Worm (Caenorhabditis elegans) whole organism, young adult: ENCODE data around the gene puf-12.

Experiments
- B0019.2 ChIP-seq: fragments of 200-800 bp; sonication (Bioruptor generic); conservative IDR thresholded peaks from 2 replicates; pipeline ENCODE4 v1.3.6; 2022; ENCODE audit warnings: missing genetic modification reagents, missing genetic modification characterization, missing compliant biosample characterization
- B0035.1 ChIP-seq: sonication (generic microtip); optimal IDR thresholded peaks from 2 replicates; lab custom pipeline; 2016; ENCODE audit warnings: missing genetic modification characterization, mild to moderate bottlenecking, missing compliant biosample characterization, missing genotype, missing genetic modification reagents
- C06A6.2 ChIP-seq: fragments of 200-800 bp; sonication (Bioruptor generic); conservative IDR thresholded peaks from 2 replicates; pipeline ENCODE4 v1.3.6; 2022; ENCODE audit warnings: missing genetic modification characterization, missing compliant biosample characterization
- D2030.7 ChIP-seq: fragments of 200-800 bp; sonication (Bioruptor generic); IDR thresholded peaks from 2 replicates; pipeline ENCODE4 v1.3.6; 2022; ENCODE audit warnings: missing genetic modification reagents, missing genetic modification characterization, missing compliant biosample characterization
- T07F8.4 ChIP-seq: sonication (generic microtip); optimal IDR thresholded peaks from 2 replicates; lab custom pipeline; 2016; ENCODE audit warnings: mild to moderate bottlenecking, missing genetic modification characterization, moderate library complexity, missing compliant biosample characterization
- Y67H2A.10 ChIP-seq: fragments of 200-800 bp; sonication (Bioruptor generic); conservative IDR thresholded peaks from 2 replicates; pipeline ENCODE4 v1.3.6; 2022; ENCODE audit warnings: missing genetic modification reagents, missing genetic modification characterization, missing compliant biosample characterization
- Y79H2A.3 ChIP-seq: fragments of 200-800 bp; sonication (Bioruptor generic); conservative IDR thresholded peaks from 2 replicates; pipeline ENCODE4 v1.3.6; 2022; ENCODE audit warnings: missing genetic modification reagents, missing genetic modification characterization, missing compliant biosample characterization
- akir-1 ChIP-seq: fragments of 200-800 bp; sonication (Bioruptor generic); optimal IDR thresholded peaks from 2 replicates; lab custom pipeline; 2018; ENCODE audit warnings: mild to moderate bottlenecking, missing genetic modification characterization, moderate library complexity, missing compliant biosample characterization
- ama-1 ChIP-seq, 3 experiments: fragments of 150-350 bp in 1 of 3; sonication (generic microtip) in 2 of 3; optimal IDR thresholded peaks; 2 replicates each; lab custom pipeline; 2014 to 2018; ENCODE audit warnings: missing biosample characterization in 2 of 3, missing genetic modification characterization in 2 of 3, missing genetic modification reagents in 2 of 3
- atf-7 ChIP-seq: sonication (generic microtip); optimal IDR thresholded peaks from 2 replicates; lab custom pipeline; 2017; ENCODE audit warnings: mild to moderate bottlenecking, missing genetic modification characterization, missing compliant biosample characterization
- ceh-100 ChIP-seq: fragments of 200-800 bp; sonication (Bioruptor generic); IDR thresholded peaks from 2 replicates; pipeline ENCODE4 v1.3.6; 2022; ENCODE audit warnings: missing genetic modification reagents, missing genetic modification characterization, missing compliant biosample characterization
- ceh-27 ChIP-seq: fragments of 200-800 bp; sonication (Bioruptor generic); optimal IDR thresholded peaks from 2 replicates; lab custom pipeline; 2018; ENCODE audit warnings: mild to moderate bottlenecking, missing genetic modification characterization, moderate library complexity, missing compliant biosample characterization
- chd-7 ChIP-seq: sonication (generic microtip); optimal IDR thresholded peaks from 2 replicates; lab custom pipeline; 2016; ENCODE audit warnings: mild to moderate bottlenecking, missing genetic modification characterization, moderate library complexity, missing compliant biosample characterization
- efl-1 ChIP-seq: fragments of 150-350 bp; optimal IDR thresholded peaks from 2 replicates; lab custom pipeline; 2014; ENCODE audit warnings: missing biosample characterization, missing genetic modification reagents, missing genetic modification characterization
- egl-44 ChIP-seq: fragments of 200-800 bp; sonication (Bioruptor generic); IDR thresholded peaks from 2 replicates; pipeline ENCODE4 v1.3.6; 2022; ENCODE audit warnings: missing genetic modification reagents, missing genetic modification characterization, missing compliant biosample characterization
- fkh-3 ChIP-seq: sonication (generic microtip); optimal IDR thresholded peaks from 2 replicates; lab custom pipeline; 2016; ENCODE audit warnings: mild to moderate bottlenecking, missing genetic modification characterization, missing compliant biosample characterization
- him-1 ChIP-seq: sonication (generic microtip); optimal IDR thresholded peaks from 2 replicates; lab custom pipeline; 2016; ENCODE audit warnings: missing genotype, missing genetic modification reagents, missing genetic modification characterization, missing compliant biosample characterization
- hmg-1.2 ChIP-seq: fragments of 200-800 bp; sonication (Bioruptor generic); IDR thresholded peaks from 2 replicates; pipeline ENCODE4 v1.3.6; 2022; ENCODE audit warnings: missing genetic modification reagents, missing genetic modification characterization, missing compliant biosample characterization
- lag-1 ChIP-seq: fragments of 200-800 bp; sonication (Bioruptor generic); IDR thresholded peaks from 2 replicates; pipeline ENCODE4 v1.3.6; 2022; ENCODE audit warnings: missing genetic modification reagents, missing genetic modification characterization, missing compliant biosample characterization
- let-526 ChIP-seq: fragments of 200-800 bp; sonication (Bioruptor generic); IDR thresholded peaks from 2 replicates; pipeline ENCODE4 v1.3.6; 2022; ENCODE audit warnings: missing genetic modification reagents, missing genetic modification characterization, missing compliant biosample characterization
- lin-35 ChIP-seq, 3 experiments: fragments of 150-350 bp in 2 of 3; sonication (generic microtip) in 1 of 3; optimal IDR thresholded peaks; 2 replicates each; lab custom pipeline; 2014 to 2018; ENCODE audit warnings: missing biosample characterization in 3 of 3, missing genetic modification characterization in 3 of 3, missing genetic modification reagents in 3 of 3
- lin-40 ChIP-seq: sonication (generic microtip); optimal IDR thresholded peaks from 2 replicates; lab custom pipeline; 2016; ENCODE audit warnings: missing genetic modification characterization, mild to moderate bottlenecking, missing compliant biosample characterization, missing genotype, missing genetic modification reagents
- lir-1 ChIP-seq: fragments of 200-800 bp; sonication (Bioruptor generic); conservative IDR thresholded peaks from 2 replicates; pipeline ENCODE4 v1.3.6; 2022; ENCODE audit warnings: missing genetic modification reagents, missing genetic modification characterization, missing compliant biosample characterization
- lsl-1 ChIP-seq: fragments of 200-800 bp; sonication (Bioruptor generic); optimal IDR thresholded peaks from 2 replicates; lab custom pipeline; 2018; ENCODE audit warnings: mild to moderate bottlenecking, missing genetic modification characterization, moderate library complexity, missing compliant biosample characterization
- madf-10 ChIP-seq: sonication (generic microtip); optimal IDR thresholded peaks from 2 replicates; lab custom pipeline; 2016; ENCODE audit warnings: mild to moderate bottlenecking, missing genetic modification characterization, missing compliant biosample characterization
- madf-3 ChIP-seq: fragments of 200-800 bp; sonication (Bioruptor generic); IDR thresholded peaks from 2 replicates; pipeline ENCODE4 v1.3.6; 2022; ENCODE audit warnings: missing genetic modification reagents, missing genetic modification characterization, missing compliant biosample characterization
- madf-6 ChIP-seq: fragments of 200-800 bp; sonication (Bioruptor generic); IDR thresholded peaks from 2 replicates; pipeline ENCODE4 v1.3.6; 2022; ENCODE audit warnings: missing genetic modification reagents, missing genetic modification characterization, missing compliant biosample characterization
- madf-8 ChIP-seq: fragments of 200-800 bp; sonication (Bioruptor generic); conservative IDR thresholded peaks from 2 replicates; pipeline ENCODE4 v1.3.6; 2022; ENCODE audit warnings: missing genetic modification reagents, missing genetic modification characterization, missing compliant biosample characterization
- nfyb-1 ChIP-seq: fragments of 200-800 bp; sonication (Bioruptor generic); IDR thresholded peaks from 2 replicates; pipeline ENCODE4 v1.3.6; 2022; ENCODE audit warnings: missing genetic modification reagents, missing genetic modification characterization, missing compliant biosample characterization
- nhr-120 ChIP-seq: fragments of 200-800 bp; sonication (Bioruptor generic); IDR thresholded peaks from 2 replicates; pipeline ENCODE4 v1.3.6; 2022; ENCODE audit warnings: missing genetic modification characterization, missing compliant biosample characterization
- pha-4 ChIP-seq: fragments of 150-350 bp; sonication (generic microtip); optimal IDR thresholded peaks from 2 replicates; lab custom pipeline; 2014; ENCODE audit warnings: missing biosample characterization, missing genetic modification reagents, missing genetic modification characterization
- sea-2 ChIP-seq: fragments of 200-800 bp; sonication (Bioruptor generic); IDR thresholded peaks from 2 replicates; pipeline ENCODE4 v1.3.6; 2022; ENCODE audit warnings: missing genetic modification characterization, missing compliant biosample characterization
- tbp1 ChIP-seq: fragments of 200-800 bp; sonication (Bioruptor generic); optimal IDR thresholded peaks from 2 replicates; lab custom pipeline; 2018; ENCODE audit warnings: mild to moderate bottlenecking, missing genetic modification characterization, missing compliant biosample characterization
- tlf-1 ChIP-seq: fragments of 200-800 bp; sonication (Bioruptor generic); optimal IDR thresholded peaks from 2 replicates; lab custom pipeline; 2018; ENCODE audit warnings: mild to moderate bottlenecking, missing genetic modification characterization, missing compliant biosample characterization
- unc-130 ChIP-seq: sonication (generic microtip); optimal IDR thresholded peaks from 2 replicates; lab custom pipeline; 2016; ENCODE audit warnings: missing genetic modification reagents, missing genetic modification characterization, missing compliant biosample characterization
- zim-3 ChIP-seq: sonication (generic microtip); optimal IDR thresholded peaks from 2 replicates; lab custom pipeline; 2017; ENCODE audit warnings: mild to moderate bottlenecking, missing genetic modification characterization, moderate library complexity, missing compliant biosample characterization
- ztf-22 ChIP-seq: fragments of 200-800 bp; sonication (Bioruptor generic); optimal IDR thresholded peaks from 2 replicates; lab custom pipeline; 2018; ENCODE audit warnings: mild to moderate bottlenecking, missing genetic modification characterization, moderate library complexity, missing compliant biosample characterization
- ztf-28 ChIP-seq: fragments of 200-800 bp; sonication (Bioruptor generic); IDR thresholded peaks from 2 replicates; pipeline ENCODE4 v1.3.6; 2022; ENCODE audit warnings: missing genetic modification reagents, missing genetic modification characterization, missing compliant biosample characterization
- ztf-3 ChIP-seq: fragments of 200-800 bp; sonication (Bioruptor generic); optimal IDR thresholded peaks from 2 replicates; lab custom pipeline; 2018; ENCODE audit warnings: mild to moderate bottlenecking, missing genetic modification characterization, missing compliant biosample characterization

puf-12 gene

DNA sequence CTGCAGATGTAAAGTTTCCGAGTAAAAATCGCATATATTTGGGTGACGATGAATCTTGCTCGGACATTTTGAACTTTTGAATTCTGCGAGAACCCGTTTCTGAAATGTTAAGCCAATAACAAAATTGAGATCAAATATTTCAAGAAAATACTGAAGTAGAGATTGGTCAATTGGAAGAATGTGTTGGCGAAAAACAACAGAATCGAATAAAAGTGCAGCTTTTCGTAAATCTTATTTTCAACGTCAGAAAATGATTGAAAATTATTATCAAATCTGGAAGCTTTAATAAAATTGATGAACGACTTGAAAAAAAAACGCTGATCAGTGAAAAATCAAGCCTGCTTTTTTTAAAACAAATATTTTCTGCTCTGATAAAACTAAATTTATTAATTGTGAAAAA is 27.3 kb downstream of the puf-12 start, which contains the start of gene F27E5.8:
Gene F27E5.8 (minus strand): TSS at position 101 of the 400 bp plus-strand sequence.
- TF ChIP-seq ceh-100 (GFP tag; lab: Robert Waterston, UW): no peak
- no peak for TF ChIP-seq C06A6.2 (GFP tag; lab: Robert Waterston, UW)
- TF ChIP-seq madf-8: no peak
- TF ChIP-seq madf-10 (tag; lab: Kevin White, UChicago): no peak
- TF ChIP-seq chd-7 (tag; lab: Kevin White, UChicago): no peak
- no peak for TF ChIP-seq B0035.1 (tag; lab: Kevin White, UChicago)
- no peak for TF ChIP-seq nfyb-1 (GFP tag; lab: Robert Waterston, UW)
- TF ChIP-seq tlf-1 (GFP tag; lab: Kevin White, UChicago): no peak
- no peak for TF ChIP-seq him-1 (tag; lab: Kevin White, UChicago)
- no peak for TF ChIP-seq ztf-3 (GFP tag; lab: Kevin White, UChicago)
- no peak for TF ChIP-seq ceh-27 (GFP tag; lab: Kevin White, UChicago)
- no peak for TF ChIP-seq D2030.7 (GFP tag; lab: Robert Waterston, UW)
- TF ChIP-seq T07F8.4 (tag; lab: Kevin White, UChicago): no peak
- no peak for TF ChIP-seq fkh-3 (tag; lab: Kevin White, UChicago)
- TF ChIP-seq, all 124 proteins: peak for 0

DNA sequence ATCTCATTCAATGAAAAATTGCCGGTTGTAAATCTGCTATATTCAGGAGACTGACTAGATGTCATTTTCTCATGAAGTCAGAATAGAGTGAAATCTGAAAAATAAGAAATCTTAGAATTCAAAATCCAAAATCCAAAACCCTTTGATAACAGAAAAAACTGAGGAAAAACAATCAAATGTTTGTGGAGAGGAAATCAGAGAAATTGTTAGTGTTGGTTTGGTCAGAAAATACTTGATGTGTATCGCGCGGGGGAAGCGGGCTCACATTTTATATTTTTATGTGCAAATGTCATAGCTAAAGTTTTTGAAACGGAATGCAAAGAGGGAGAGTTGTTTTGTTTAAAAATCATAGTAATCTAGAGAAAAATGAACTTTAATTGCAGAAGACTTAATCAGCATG is 31.6 kb downstream of the puf-12 start, which contains the start of gene F27E5.5:
Gene F27E5.5 (minus strand): TSS at position 101 of the 400 bp plus-strand sequence.
- no peak for TF ChIP-seq lin-40 (tag; lab: Kevin White, UChicago)
- no peak for TF ChIP-seq akir-1 (GFP tag; lab: Kevin White, UChicago)
- no peak for TF ChIP-seq lsl-1 (GFP tag; lab: Kevin White, UChicago)
- TF ChIP-seq ceh-100 (GFP tag; lab: Robert Waterston, UW): no peak
- no peak for TF ChIP-seq madf-6 (GFP tag; lab: Robert Waterston, UW)
- no peak for TF ChIP-seq sea-2
- TF ChIP-seq pha-4 (tag; lab: Kevin White, UChicago): no peak
- TF ChIP-seq madf-8: no peak
- TF ChIP-seq Y67H2A.10: no peak
- TF ChIP-seq tbp1 (GFP tag; lab: Kevin White, UChicago): no peak
- no peak for TF ChIP-seq madf-3 (GFP tag; lab: Robert Waterston, UW)
- TF ChIP-seq ztf-28 (GFP tag; lab: Robert Waterston, UW): no peak
- TF ChIP-seq Y79H2A.3 (GFP tag; lab: Robert Waterston, UW): no peak
- no peak for TF ChIP-seq ceh-27 (GFP tag; lab: Kevin White, UChicago)
- TF ChIP-seq ztf-3 (GFP tag; lab: Kevin White, UChicago): no peak
- no peak for TF ChIP-seq lag-1

DNA sequence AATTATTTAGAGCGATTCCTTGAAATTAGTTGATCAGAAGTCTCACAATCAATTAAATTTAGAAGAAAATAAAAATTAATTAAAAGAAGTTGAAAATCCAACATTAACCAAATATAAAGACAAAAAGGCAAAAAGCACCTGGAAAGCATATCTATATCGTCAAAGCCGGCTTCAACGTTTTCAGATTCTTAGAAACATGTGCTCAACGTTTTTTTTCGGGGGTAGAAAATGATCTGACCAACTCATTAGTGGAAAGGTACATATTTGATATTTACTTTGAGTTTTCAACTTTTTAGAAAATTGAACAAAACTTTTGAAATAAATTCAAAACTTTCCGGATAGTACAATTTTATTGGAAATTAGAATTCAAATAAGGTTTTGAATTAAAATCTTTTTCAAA is 32.7 kb downstream of the puf-12 start:
- no peak for TF ChIP-seq hmg-1.2 (GFP tag; lab: Robert Waterston, UW)
- no peak for TF ChIP-seq Y79H2A.3 (GFP tag; lab: Robert Waterston, UW)
- no peak for TF ChIP-seq atf-7 (tag; lab: Kevin White, UChicago)
- TF ChIP-seq unc-130: no peak
- TF ChIP-seq lin-35 (GFP tag; optimal IDR thresholded peaks at IDR 0.05; lab: Kevin White, UChicago): no peak
- no peak for TF ChIP-seq ztf-22
- TF ChIP-seq zim-3: no peak
- TF ChIP-seq let-526 (GFP tag; lab: Robert Waterston, UW): no peak
- TF ChIP-seq ceh-100 (GFP tag; lab: Robert Waterston, UW): no peak
- TF ChIP-seq B0019.2 (GFP tag; lab: Robert Waterston, UW): no peak
- no peak for TF ChIP-seq efl-1
- no peak for TF ChIP-seq ama-1 (optimal IDR thresholded peaks at IDR 0.05; lab: Kevin White, UChicago)
- TF ChIP-seq ama-1 (GFP tag; optimal IDR thresholded peaks at IDR 0.05; lab: Kevin White, UChicago): no peak
- TF ChIP-seq lir-1 (GFP tag; lab: Robert Waterston, UW): no peak
- no peak for TF ChIP-seq egl-44 (GFP tag; lab: Robert Waterston, UW)
- TF ChIP-seq madf-8: no peak
- no peak for TF ChIP-seq nhr-120 (GFP tag; lab: Robert Waterston, UW)
